Worm (Caenorhabditis elegans) whole organism, early embryonic: ENCODE measurements around the gene vha-1.

Experiments used
- B0310.2 ChIP-seq: sonication (generic microtip); optimal IDR thresholded peaks from 2 replicates; lab custom pipeline; 2016; ENCODE audit warnings: mild to moderate bottlenecking, missing genetic modification characterization, missing compliant biosample characterization
- F13C5.2 ChIP-seq: sonication (generic microtip); optimal IDR thresholded peaks from 2 replicates; lab custom pipeline; 2017; ENCODE audit warnings: mild to moderate bottlenecking, missing genetic modification characterization, inconsistent platforms, missing compliant biosample characterization
- aly-1 ChIP-seq: sonication (generic microtip); optimal IDR thresholded peaks from 2 replicates; lab custom pipeline; 2016; ENCODE audit warnings: missing genetic modification characterization, missing compliant biosample characterization
- ama-1 ChIP-seq: fragments of 150-350 bp; optimal IDR thresholded peaks from 2 replicates; lab custom pipeline; 2014
- ceh-13 ChIP-seq: fragments of 200-800 bp; sonication (Bioruptor generic); optimal IDR thresholded peaks from 2 replicates; lab custom pipeline; 2018; ENCODE audit warnings: mild to moderate bottlenecking, missing genetic modification characterization, missing compliant biosample characterization
- ets-7 ChIP-seq: sonication (generic microtip); optimal IDR thresholded peaks from 2 replicates; lab custom pipeline; 2016; ENCODE audit warnings: missing genotype, missing genetic modification characterization, missing compliant biosample characterization
- flt-1 ChIP-seq: fragments of 200-800 bp; sonication (Bioruptor generic); IDR thresholded peaks from 2 replicates; pipeline ENCODE4 v1.3.6; 2022; ENCODE audit warnings: missing genetic modification characterization, missing compliant biosample characterization
- hmbx-1 ChIP-seq: sonication (generic microtip); optimal IDR thresholded peaks from 2 replicates; lab custom pipeline; 2016; ENCODE audit warnings: mild to moderate bottlenecking, missing genetic modification characterization, missing compliant biosample characterization
- hmg-4 ChIP-seq: fragments of 200-800 bp; sonication (Bioruptor generic); optimal IDR thresholded peaks from 2 replicates; lab custom pipeline; 2018; ENCODE audit warnings: mild to moderate bottlenecking, missing genetic modification characterization, missing compliant biosample characterization
- pes-1 ChIP-seq: fragments of 200-800 bp; sonication (Bioruptor generic); IDR thresholded peaks from 2 replicates; pipeline ENCODE4 v1.3.6; 2022; ENCODE audit warnings: missing genetic modification reagents, missing genetic modification characterization, missing compliant biosample characterization
- tbx-11 ChIP-seq: fragments of 200-800 bp; sonication (Bioruptor generic); IDR thresholded peaks from 2 replicates; pipeline ENCODE4 v1.3.6; 2022; ENCODE audit warnings: missing genetic modification characterization, missing compliant biosample characterization

DNA sequence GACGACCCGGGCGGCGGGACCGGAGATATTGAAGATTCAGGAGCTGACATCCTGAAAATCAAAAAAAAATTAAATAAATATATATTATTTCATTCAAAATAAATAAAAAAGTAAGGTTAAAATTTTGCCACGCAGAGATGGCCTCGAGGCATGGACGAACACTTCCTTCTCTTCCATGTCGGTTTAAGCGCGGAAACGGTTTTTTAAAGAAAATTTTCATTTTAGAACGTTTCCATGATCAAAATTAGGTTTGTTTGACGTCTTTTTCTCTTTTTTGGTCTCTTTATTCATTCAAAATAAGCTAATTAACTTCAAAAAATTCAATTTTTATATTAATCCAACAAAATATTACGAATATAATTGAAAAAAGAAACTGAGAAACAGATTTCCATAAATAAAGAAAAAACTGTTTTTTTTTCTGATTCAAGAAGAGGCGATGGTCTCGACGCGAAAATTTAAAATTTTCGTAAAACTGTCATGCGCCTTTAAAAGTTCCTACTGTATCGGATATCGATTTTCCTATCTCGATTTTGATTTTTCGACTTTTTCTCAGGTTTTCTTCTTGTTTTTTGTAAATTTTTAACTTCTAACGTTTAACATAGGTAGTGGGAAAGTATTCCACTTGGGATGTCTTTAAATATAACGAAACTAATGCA, 18.8 kb upstream of the vha-1 start, which contains the start of gene gcc-2:
- TF ChIP-seq flt-1 (GFP tag; lab: Robert Waterston, UW) (no peak), hmbx-1 (tag; lab: Kevin White, UChicago) (no peak), hmg-4 (GFP tag; lab: Kevin White, UChicago) (no peak), ceh-13 (GFP tag; lab: Kevin White, UChicago) (no peak), tbx-11 (GFP tag; lab: Robert Waterston, UW) (no peak), ama-1 (no peak), F13C5.2 (tag; lab: Kevin White, UChicago) (no peak), pes-1 (GFP tag; lab: Robert Waterston, UW) (no peak), ets-7 (tag; lab: Kevin White, UChicago) (no peak), B0310.2 (no peak), aly-1 (tag; lab: Kevin White, UChicago) (no peak)
